1 fruit fly cellular context compared by ENCODE assay signal in genomic region chrX:12765076-12765475, dm6.
A peak's percentile ranks its signal among the peaks of the same experiment; 100 is the strongest.
TF ChIP-seq lines count a peak whose summit lies in the region.

TSS of gene Agpat1 (plus strand) at chrX:12765266.

TF ChIP-seq in whole organism, embryonic, 481 proteins besides CTCF, POLR2A, EP300 and RAD21 (continued from another document and continues in another):
- TF ChIP-seq CG1647 (GFP tag; optimal IDR thresholded peaks at IDR 0.05; lab: Kevin White, UChicago) (no peak), CG18476 (GFP tag; optimal IDR thresholded peaks at IDR 0.05; lab: Kevin White, UChicago) (no peak), Optix (GFP tag; IDR thresholded peaks at IDR 0.05; lab: Robert Waterston, UW) (no peak), CG15011 (GFP tag; optimal IDR thresholded peaks at IDR 0.05; lab: Kevin White, UChicago) (no peak), NK7.1 (GFP tag; optimal IDR thresholded peaks at IDR 0.05; lab: Kevin White, UChicago) (no peak), Chrac-16 (GFP tag; optimal IDR thresholded peaks at IDR 0.05; lab: Kevin White, UChicago) (no peak), BEAF-32 (GFP tag; optimal IDR thresholded peaks at IDR 0.05; lab: Kevin White, UChicago) (peak; percentile 71), CG10959 (GFP tag; IDR thresholded peaks at IDR 0.05; lab: Robert Waterston, UW) (no peak), CG5953 (GFP tag; IDR thresholded peaks at IDR 0.05; lab: Robert Waterston, UW) (no peak), Meics (GFP tag; optimal IDR thresholded peaks at IDR 0.05; lab: Kevin White, UChicago) (no peak), CG32772 (GFP tag; IDR thresholded peaks at IDR 0.05; lab: Robert Waterston, UW) (no peak), hb (GFP tag; IDR thresholded peaks at IDR 0.05; lab: Robert Waterston, UW; ENCODE audit: partially characterized antibody) (peak; percentile 78; the same call in 2 of the 3 replicates), Xbp1 (GFP tag; optimal IDR thresholded peaks at IDR 0.05; lab: Kevin White, UChicago) (no peak), dan (GFP tag; IDR thresholded peaks at IDR 0.05; lab: Robert Waterston, UW) (no peak), CG15514 (GFP tag; optimal IDR thresholded peaks at IDR 0.05; lab: Kevin White, UChicago) (no peak), salm (tag; optimal IDR thresholded peaks at IDR 0.05; lab: Kevin White, UChicago) (no peak), gt (GFP tag; IDR thresholded peaks at IDR 0.05; lab: Robert Waterston, UW) (no peak), Doc2 (GFP tag; IDR thresholded peaks at IDR 0.05; lab: Robert Waterston, UW) (no peak), CG6254 (GFP tag; optimal IDR thresholded peaks at IDR 0.05; lab: Kevin White, UChicago) (no peak), Dref (GFP tag; IDR thresholded peaks at IDR 0.05; lab: Robert Waterston, UW) (peak; percentile 78), CG2712 (tag; optimal IDR thresholded peaks at IDR 0.05; lab: Kevin White, UChicago) (no peak), CG18011 (GFP tag; optimal IDR thresholded peaks at IDR 0.05; lab: Kevin White, UChicago) (no peak), dmrt99B (tag; optimal IDR thresholded peaks at IDR 0.05; lab: Kevin White, UChicago) (no peak), Doc3 (GFP tag; IDR thresholded peaks at IDR 0.05; lab: Robert Waterston, UW; ENCODE audit: partially characterized antibody) (peak; percentile 70; the same call in 2 of the 3 replicates), CkIIα-i1 (GFP tag; IDR thresholded peaks at IDR 0.05; lab: Robert Waterston, UW) (no peak), CG2129 (GFP tag; IDR thresholded peaks at IDR 0.05; lab: Robert Waterston, UW; ENCODE audit: partially characterized antibody) (peak; percentile 68), zfh1 (GFP tag; IDR thresholded peaks at IDR 0.05; lab: Robert Waterston, UW) (no peak), tgo (GFP tag; IDR thresholded peaks at IDR 0.05; lab: Robert Waterston, UW) (no peak), TFAM (GFP tag; optimal IDR thresholded peaks at IDR 0.05; lab: Kevin White, UChicago) (no peak), CG14667 (GFP tag; IDR thresholded peaks at IDR 0.05; lab: Robert Waterston, UW) (no peak), CG2678 (tag; optimal IDR thresholded peaks at IDR 0.05; lab: Kevin White, UChicago) (no peak), pnt (GFP tag; optimal IDR thresholded peaks at IDR 0.05; lab: Kevin White, UChicago) (no peak), hth (optimal IDR thresholded peaks at IDR 0.05; lab: Kevin White, UChicago) (no peak), CG3163 (GFP tag; optimal IDR thresholded peaks at IDR 0.05; lab: Kevin White, UChicago) (no peak), CG2116 (GFP tag; optimal IDR thresholded peaks at IDR 0.05; lab: Kevin White, UChicago) (peak; percentile 40), CG31365 (tag; optimal IDR thresholded peaks at IDR 0.05; lab: Kevin White, UChicago) (no peak), sd (tag; optimal IDR thresholded peaks at IDR 0.05; lab: Kevin White, UChicago) (no peak), nmo (GFP tag; optimal IDR thresholded peaks at IDR 0.05; lab: Kevin White, UChicago) (no peak), tup (GFP tag; optimal IDR thresholded peaks at IDR 0.05; lab: Kevin White, UChicago) (no peak), HHEX (GFP tag; optimal IDR thresholded peaks at IDR 0.05; lab: Kevin White, UChicago) (no peak), nerfin-2 (GFP tag; IDR thresholded peaks at IDR 0.05; lab: Robert Waterston, UW; ENCODE audit: partially characterized antibody) (peak; percentile 73), scrt (GFP tag; optimal IDR thresholded peaks at IDR 0.05; lab: Kevin White, UChicago) (no peak), CG32767 (GFP tag; IDR thresholded peaks at IDR 0.05; lab: Robert Waterston, UW) (no peak), bowl (GFP tag; IDR thresholded peaks at IDR 0.05; lab: Robert Waterston, UW) (no peak), CG16813 (GFP tag; IDR thresholded peaks at IDR 0.05; lab: Robert Waterston, UW; ENCODE audit: partially characterized antibody) (peak; percentile 76), croc (GFP tag; conservative IDR thresholded peaks at IDR 0.05; lab: Robert Waterston, UW) (no peak), CG10462 (GFP tag; optimal IDR thresholded peaks at IDR 0.05; lab: Kevin White, UChicago) (peak; percentile 67), Fer3 (tag; optimal IDR thresholded peaks at IDR 0.05; lab: Kevin White, UChicago) (no peak), CG9437 (GFP tag; optimal IDR thresholded peaks at IDR 0.05; lab: Kevin White, UChicago) (no peak), CG33213 (GFP tag; optimal IDR thresholded peaks at IDR 0.05; lab: Kevin White, UChicago) (no peak), HmgZ (tag; optimal IDR thresholded peaks at IDR 0.05; lab: Kevin White, UChicago) (no peak), danr (GFP tag; IDR thresholded peaks at IDR 0.05; lab: Robert Waterston, UW) (no peak), yki (optimal IDR thresholded peaks at IDR 0.05; lab: Kevin White, UChicago) (no peak), CG12744 (GFP tag; optimal IDR thresholded peaks at IDR 0.05; lab: Kevin White, UChicago) (no peak), inv (GFP tag; IDR thresholded peaks at IDR 0.05; lab: Robert Waterston, UW; ENCODE audit: partially characterized antibody) (peak; percentile 55), CG17802 (tag; optimal IDR thresholded peaks at IDR 0.05; lab: Kevin White, UChicago) (no peak), CG3995 (GFP tag; optimal IDR thresholded peaks at IDR 0.05; lab: Kevin White, UChicago) (no peak), bab2 (GFP tag; optimal IDR thresholded peaks at IDR 0.05; lab: Kevin White, UChicago) (no peak), NC2β (GFP tag; optimal IDR thresholded peaks at IDR 0.05; lab: Kevin White, UChicago) (no peak), cwo (GFP tag; optimal IDR thresholded peaks at IDR 0.05; lab: Kevin White, UChicago) (no peak), usp (GFP tag; optimal IDR thresholded peaks at IDR 0.05; lab: Kevin White, UChicago) (no peak), grau (tag; optimal IDR thresholded peaks at IDR 0.05; lab: Kevin White, UChicago) (no peak), Awh (GFP tag; IDR thresholded peaks at IDR 0.05; lab: Robert Waterston, UW) (no peak), row (GFP tag; IDR thresholded peaks at IDR 0.05; lab: Robert Waterston, UW) (peak; percentile 24; the same call in 1 of the 3 replicates), CG4854 (GFP tag; optimal IDR thresholded peaks at IDR 0.05; lab: Kevin White, UChicago) (no peak), Dp (GFP tag; optimal IDR thresholded peaks at IDR 0.05; lab: Kevin White, UChicago) (peak; percentile 27), BtbVII (GFP tag; optimal IDR thresholded peaks at IDR 0.05; lab: Kevin White, UChicago) (no peak), CG7786 (GFP tag; optimal IDR thresholded peaks at IDR 0.05; lab: Kevin White, UChicago) (no peak), gsb-n (tag; optimal IDR thresholded peaks at IDR 0.05; lab: Kevin White, UChicago) (no peak), hbn (GFP tag; IDR thresholded peaks at IDR 0.05; lab: Robert Waterston, UW; ENCODE audit: partially characterized antibody) (peak; percentile 80), CG11695 (GFP tag; IDR thresholded peaks at IDR 0.05; lab: Robert Waterston, UW) (no peak), ken (GFP tag; IDR thresholded peaks at IDR 0.05; lab: Robert Waterston, UW) (no peak), Abd-B (GFP tag; optimal IDR thresholded peaks at IDR 0.05; lab: Kevin White, UChicago) (no peak), sima (GFP tag; optimal IDR thresholded peaks at IDR 0.05; lab: Kevin White, UChicago) (no peak), Opbp (GFP tag; IDR thresholded peaks at IDR 0.05; lab: Robert Waterston, UW; ENCODE audit: partially characterized antibody) (peak; percentile 84), luna (GFP tag; optimal IDR thresholded peaks at IDR 0.05; lab: Kevin White, UChicago) (no peak), knrl (GFP tag; IDR thresholded peaks at IDR 0.05; lab: Robert Waterston, UW; ENCODE audit: partially characterized antibody) (peak; percentile 76), CG8388 (GFP tag; optimal IDR thresholded peaks at IDR 0.05; lab: Kevin White, UChicago) (no peak), vnd (GFP tag; IDR thresholded peaks at IDR 0.05; lab: Robert Waterston, UW; ENCODE audit: partially characterized antibody) (peak; percentile 68), crol (GFP tag; IDR thresholded peaks at IDR 0.05; lab: Robert Waterston, UW) (no peak), CG8089 (GFP tag; optimal IDR thresholded peaks at IDR 0.05; lab: Kevin White, UChicago) (no peak), CG4282 (GFP tag; optimal IDR thresholded peaks at IDR 0.05; lab: Kevin White, UChicago) (no peak), CG11456 (GFP tag; IDR thresholded peaks at IDR 0.05; lab: Robert Waterston, UW) (no peak), Usf (GFP tag; optimal IDR thresholded peaks at IDR 0.05; lab: Kevin White, UChicago) (no peak), sna (GFP tag; IDR thresholded peaks at IDR 0.05; lab: Robert Waterston, UW; ENCODE audit: partially characterized antibody) (peak; percentile 63; the same call in 1 of the 2 replicates), CG10979 (tag; optimal IDR thresholded peaks at IDR 0.05; lab: Kevin White, UChicago) (no peak), Dll (GFP tag; IDR thresholded peaks at IDR 0.05; lab: Robert Waterston, UW; ENCODE audit: partially characterized antibody) (peak; percentile 85; the same call in 3 of the 4 replicates), klu (GFP tag; IDR thresholded peaks at IDR 0.05; lab: Robert Waterston, UW) (no peak), caup (GFP tag; optimal IDR thresholded peaks at IDR 0.05; lab: Kevin White, UChicago; ENCODE audit: severe bottlenecking) (no peak), mam (GFP tag; optimal IDR thresholded peaks at IDR 0.05; lab: Kevin White, UChicago) (no peak), CG13775 (GFP tag; optimal IDR thresholded peaks at IDR 0.05; lab: Kevin White, UChicago) (no peak), trem (tag; optimal IDR thresholded peaks at IDR 0.05; lab: Kevin White, UChicago) (no peak), twi (tag; optimal IDR thresholded peaks at IDR 0.05; lab: Kevin White, UChicago) (no peak), HLH4C (GFP tag; IDR thresholded peaks at IDR 0.05; lab: Robert Waterston, UW; ENCODE audit: partially characterized antibody) (peak; percentile 86), CG9817 (tag; optimal IDR thresholded peaks at IDR 0.05; lab: Kevin White, UChicago) (no peak), dimm (GFP tag; IDR thresholded peaks at IDR 0.05; lab: Robert Waterston, UW) (no peak), tin (GFP tag; optimal IDR thresholded peaks at IDR 0.05; lab: Kevin White, UChicago) (no peak), CG7963 (GFP tag; IDR thresholded peaks at IDR 0.05; lab: Robert Waterston, UW; ENCODE audit: partially characterized antibody) (peak; percentile 83), Ravus (GFP tag; IDR thresholded peaks at IDR 0.05; lab: Robert Waterston, UW) (no peak), Oaz (GFP tag; IDR thresholded peaks at IDR 0.05; lab: Robert Waterston, UW) (no peak), CG16815 (GFP tag; optimal IDR thresholded peaks at IDR 0.05; lab: Kevin White, UChicago) (no peak), prd (optimal IDR thresholded peaks at IDR 0.05; lab: Kevin White, UChicago) (no peak), prd (GFP tag; IDR thresholded peaks at IDR 0.05; lab: Robert Waterston, UW) (no peak), sr (GFP tag; IDR thresholded peaks at IDR 0.05; lab: Robert Waterston, UW) (no peak), stwl (tag; optimal IDR thresholded peaks at IDR 0.05; lab: Kevin White, UChicago) (peak; percentile 29), Poxn (GFP tag; IDR thresholded peaks at IDR 0.05; lab: Robert Waterston, UW) (no peak), Camta (GFP tag; optimal IDR thresholded peaks at IDR 0.05; lab: Kevin White, UChicago) (no peak), CG10274 (GFP tag; optimal IDR thresholded peaks at IDR 0.05; lab: Kevin White, UChicago) (no peak), mirr (GFP tag; optimal IDR thresholded peaks at IDR 0.05; lab: Kevin White, UChicago) (no peak), Sry-δ (GFP tag; optimal IDR thresholded peaks at IDR 0.05; lab: Kevin White, UChicago) (peak; percentile 50), chinmo (GFP tag; IDR thresholded peaks at IDR 0.05; lab: Robert Waterston, UW; ENCODE audit: partially characterized antibody) (peak; percentile 88; the same call in 3 of the 4 replicates), PHDP (tag; optimal IDR thresholded peaks at IDR 0.05; lab: Kevin White, UChicago) (no peak), Hr3 (GFP tag; optimal IDR thresholded peaks at IDR 0.05; lab: Kevin White, UChicago) (no peak), CG6654 (GFP tag; optimal IDR thresholded peaks at IDR 0.05; lab: Kevin White, UChicago) (no peak), Side (GFP tag; optimal IDR thresholded peaks at IDR 0.05; lab: Kevin White, UChicago) (no peak), Asciz (GFP tag; optimal IDR thresholded peaks at IDR 0.05; lab: Kevin White, UChicago) (no peak), CG34224 (GFP tag; IDR thresholded peaks at IDR 0.05; lab: Robert Waterston, UW; ENCODE audit: partially characterized antibody) (peak; percentile 80), CG9797 (GFP tag; optimal IDR thresholded peaks at IDR 0.05; lab: Kevin White, UChicago) (no peak), ttk (GFP tag; IDR thresholded peaks at IDR 0.05; lab: Robert Waterston, UW) (no peak), CG15073 (GFP tag; optimal IDR thresholded peaks at IDR 0.05; lab: Kevin White, UChicago) (no peak), Med (GFP tag; lab: Kevin White, UChicago) (peak; percentile 55), CG4707 (GFP tag; optimal IDR thresholded peaks at IDR 0.05; lab: Kevin White, UChicago) (no peak), CG4617 (GFP tag; optimal IDR thresholded peaks at IDR 0.05; lab: Kevin White, UChicago; ENCODE audit: borderline replicate concordance) (no peak), Sox102F (GFP tag; optimal IDR thresholded peaks at IDR 0.05; lab: Kevin White, UChicago) (no peak), jigr1 (GFP tag; IDR thresholded peaks at IDR 0.05; lab: Robert Waterston, UW) (no peak), ara (GFP tag; IDR thresholded peaks at IDR 0.05; lab: Robert Waterston, UW) (no peak), CG4424 (GFP tag; optimal IDR thresholded peaks at IDR 0.05; lab: Kevin White, UChicago) (no peak), wor (GFP tag; IDR thresholded peaks at IDR 0.05; lab: Robert Waterston, UW) (no peak), pfk (GFP tag; optimal IDR thresholded peaks at IDR 0.05; lab: Kevin White, UChicago) (no peak), Mad (GFP tag; optimal IDR thresholded peaks at IDR 0.05; lab: Kevin White, UChicago) (no peak), CG10366 (GFP tag; IDR thresholded peaks at IDR 0.05; lab: Robert Waterston, UW) (no peak), CG14860 (GFP tag; IDR thresholded peaks at IDR 0.05; lab: Robert Waterston, UW; ENCODE audit: partially characterized antibody) (peak; percentile 70), Atf3 (GFP tag; optimal IDR thresholded peaks at IDR 0.05; lab: Kevin White, UChicago) (no peak), sc (optimal IDR thresholded peaks at IDR 0.05; lab: Kevin White, UChicago) (no peak), sc (GFP tag; optimal IDR thresholded peaks at IDR 0.05; lab: Kevin White, UChicago) (no peak), CG3726 (GFP tag; IDR thresholded peaks at IDR 0.05; lab: Robert Waterston, UW) (no peak)
